Worm (Caenorhabditis elegans) whole organism, L4/young adult: Measurements from ENCODE around the gene ace-1.

Experiments used
- W03F9.2 ChIP-seq: fragments of 150-350 bp; optimal IDR thresholded peaks from 2 replicates; lab custom pipeline; 2014; ENCODE audit warnings: missing biosample characterization, missing genetic modification characterization
- dao-5 ChIP-seq: sonication (generic microtip); optimal IDR thresholded peaks from 2 replicates; lab custom pipeline; 2016; ENCODE audit warnings: missing genotype, missing genetic modification characterization, moderate library complexity, missing compliant biosample characterization
- him-1 ChIP-seq: sonication (generic microtip); optimal IDR thresholded peaks from 2 replicates; lab custom pipeline; 2016; ENCODE audit warnings: missing genotype, missing genetic modification reagents, missing genetic modification characterization, missing compliant biosample characterization

ce11 chrX:16411985-16412384, 44.9 kb downstream of the ace-1 start:
- TF ChIP-seq him-1: no peak
- no peak for TF ChIP-seq dao-5 (tag; lab: Kevin White, UChicago)
- no peak for TF ChIP-seq W03F9.2 (tag; lab: Kevin White, UChicago)
